Fruit fly (Drosophila melanogaster) whole organism, embryonic: ENCODE data around the gene CG45011.

Experiments used
- Aef1 ChIP-seq: fragments of 200-800 bp; sonication (Bioruptor generic); IDR thresholded peaks from 3 replicates; pipeline ENCODE4 v1.3.6; 2022; ENCODE audit warnings: missing biosample characterization, missing genetic modification characterization
- Blimp-1 ChIP-seq: fragments of 200-800 bp; sonication (Bioruptor generic); optimal IDR thresholded peaks from 3 replicates; lab custom pipeline; 2018; ENCODE audit warnings: missing biosample characterization, missing genetic modification characterization, mild to moderate bottlenecking, moderate library complexity, missing genetic modification reagents
- CG10959 ChIP-seq: fragments of 200-800 bp; sonication (Bioruptor generic); IDR thresholded peaks from 2 replicates; pipeline ENCODE4 v1.3.6; 2022; ENCODE audit warnings: missing biosample characterization, missing genetic modification characterization
- CG10979 ChIP-seq: fragments of 200-800 bp; sonication (Bioruptor generic); optimal IDR thresholded peaks from 2 replicates; lab custom pipeline; 2018; ENCODE audit warnings: missing biosample characterization, mild to moderate bottlenecking, missing genetic modification characterization, moderate library complexity
- CG11456 ChIP-seq: fragments of 200-800 bp; sonication (Bioruptor generic); IDR thresholded peaks from 3 replicates; pipeline ENCODE4 v1.3.6; 2022; ENCODE audit warnings: missing biosample characterization, missing genetic modification characterization
- CG11560 ChIP-seq: fragments of 200-800 bp; sonication (Bioruptor generic); IDR thresholded peaks from 3 replicates; pipeline ENCODE4 v1.3.6; 2022; ENCODE audit warnings: missing biosample characterization, missing genetic modification characterization
- CG12744 ChIP-seq: fragments of 200-800 bp; sonication (Bioruptor generic); optimal IDR thresholded peaks from 2 replicates; lab custom pipeline; 2016; ENCODE audit warnings: missing biosample characterization, missing genetic modification characterization
- CG12769 ChIP-seq: fragments of 200-800 bp; sonication (Bioruptor generic); optimal IDR thresholded peaks from 2 replicates; lab custom pipeline; 2019; ENCODE audit warnings: missing biosample characterization, mild to moderate bottlenecking, missing genetic modification characterization, moderate library complexity
- CG13624 ChIP-seq: fragments of 200-800 bp; sonication (Bioruptor generic); optimal IDR thresholded peaks from 2 replicates; lab custom pipeline; 2016; ENCODE audit warnings: missing biosample characterization, missing genetic modification characterization
- CG15073 ChIP-seq: fragments of 200-800 bp; sonication (Bioruptor generic); optimal IDR thresholded peaks from 2 replicates; lab custom pipeline; 2016; ENCODE audit warnings: missing biosample characterization, missing genetic modification characterization
- CG17359 ChIP-seq: fragments of 200-800 bp; sonication (Bioruptor generic); optimal IDR thresholded peaks from 3 replicates; lab custom pipeline; 2018; ENCODE audit warnings: missing biosample characterization, mild to moderate bottlenecking, missing genetic modification characterization, moderate library complexity
- CG2199 ChIP-seq: fragments of 200-800 bp; sonication (Bioruptor generic); IDR thresholded peaks from 3 replicates; pipeline ENCODE4 v1.3.6; 2022; ENCODE audit warnings: missing biosample characterization, missing genetic modification characterization
- CG2678 ChIP-seq: fragments of 200-800 bp; sonication (Bioruptor generic); optimal IDR thresholded peaks from 3 replicates; lab custom pipeline; 2019; ENCODE audit warnings: missing biosample characterization, mild to moderate bottlenecking, missing genetic modification characterization, moderate library complexity
- CG2875 ChIP-seq: fragments of 200-800 bp; sonication (Bioruptor generic); optimal IDR thresholded peaks from 2 replicates; lab custom pipeline; 2017; ENCODE audit warnings: missing biosample characterization, mild to moderate bottlenecking, missing genetic modification characterization, missing genetic modification reagents
- CG30403 ChIP-seq: fragments of 200-800 bp; sonication (Bioruptor generic); optimal IDR thresholded peaks from 3 replicates; lab custom pipeline; 2016; ENCODE audit warnings: missing biosample characterization, missing genetic modification characterization
- CG34376 ChIP-seq: fragments of 200-800 bp; sonication (Bioruptor generic); optimal IDR thresholded peaks from 2 replicates; lab custom pipeline; 2018; ENCODE audit warnings: missing biosample characterization, mild to moderate bottlenecking, missing genetic modification characterization
- CG4360 ChIP-seq: fragments of 200-800 bp; sonication (Bioruptor generic); IDR thresholded peaks from 2 replicates; pipeline ENCODE4 v1.3.6; 2022; ENCODE audit warnings: missing biosample characterization, missing genetic modification characterization
- CG5180 ChIP-seq: fragments of 200-800 bp; sonication (Bioruptor generic); optimal IDR thresholded peaks from 3 replicates; lab custom pipeline; 2017; ENCODE audit warnings: missing biosample characterization, missing genetic modification characterization, mild to moderate bottlenecking, moderate library complexity, missing genetic modification reagents
- CG5245 ChIP-seq: fragments of 200-800 bp; sonication (Bioruptor generic); optimal IDR thresholded peaks from 3 replicates; lab custom pipeline; 2016; ENCODE audit warnings: missing biosample characterization, missing genetic modification characterization
- CG7372 ChIP-seq: fragments of 200-800 bp; sonication (Bioruptor generic); IDR thresholded peaks from 2 replicates; pipeline ENCODE4 v1.3.6; 2022; ENCODE audit warnings: missing biosample characterization, missing genetic modification characterization
- CG8089 ChIP-seq: fragments of 200-800 bp; sonication (Bioruptor generic); optimal IDR thresholded peaks from 3 replicates; lab custom pipeline; 2016; ENCODE audit warnings: missing biosample characterization, missing genetic modification characterization
- Dref ChIP-seq: fragments of 200-800 bp; sonication (Bioruptor generic); IDR thresholded peaks from 2 replicates; pipeline ENCODE4 v1.3.6; 2022; ENCODE audit warnings: missing biosample characterization, missing genetic modification characterization
- HLH3B ChIP-seq: fragments of 200-800 bp; sonication (Bioruptor generic); IDR thresholded peaks from 2 replicates; pipeline ENCODE4 v1.3.6; 2022; ENCODE audit warnings: missing biosample characterization, missing genetic modification characterization
- HLH4C ChIP-seq: fragments of 200-800 bp; sonication (Bioruptor generic); IDR thresholded peaks from 3 replicates; pipeline ENCODE4 v1.3.6; 2022; ENCODE audit warnings: missing biosample characterization, missing genetic modification characterization; ENCODE audit not compliant: partially characterized antibody
- Hand ChIP-seq: fragments of 200-800 bp; sonication (Bioruptor generic); optimal IDR thresholded peaks from 2 replicates; lab custom pipeline; 2017; ENCODE audit warnings: mild to moderate bottlenecking, missing biosample characterization, missing genetic modification reagents, missing genetic modification characterization
- Hr78 ChIP-seq, 2 experiments: fragments of 200-800 bp in 1 of 2; fragments of >200 bp in 1 of 2; sonication (Bioruptor generic) in 1 of 2; optimal IDR thresholded peaks; 2 replicates each; lab custom pipeline; 2017 to 2019; ENCODE audit warnings: missing biosample characterization in 2 of 2, missing genetic modification characterization in 2 of 2, mild to moderate bottlenecking in 1 of 2, moderate library complexity in 1 of 2
- Lhr ChIP-seq: fragments of 200-800 bp; sonication (Bioruptor generic); optimal IDR thresholded peaks from 3 replicates; lab custom pipeline; 2017; ENCODE audit warnings: mild to moderate bottlenecking, missing biosample characterization, missing genetic modification reagents, missing genetic modification characterization
- Vsx1 ChIP-seq: fragments of 200-800 bp; sonication (Bioruptor generic); optimal IDR thresholded peaks from 2 replicates; lab custom pipeline; 2017; ENCODE audit warnings: missing biosample characterization, mild to moderate bottlenecking, missing genetic modification characterization, missing genetic modification reagents
- Xrp1 ChIP-seq: fragments of 200-800 bp; sonication (Bioruptor generic); IDR thresholded peaks from 2 replicates; pipeline ENCODE4 v1.3.6; 2022; ENCODE audit warnings: missing biosample characterization, missing genetic modification characterization
- ase ChIP-seq: fragments of 200-800 bp; sonication (Bioruptor generic); IDR thresholded peaks from 3 replicates; pipeline ENCODE4 v1.3.6; 2022; ENCODE audit warnings: missing biosample characterization, missing genetic modification characterization
- az2 ChIP-seq: fragments of 200-800 bp; sonication (Bioruptor generic); optimal IDR thresholded peaks from 3 replicates; lab custom pipeline; 2016; ENCODE audit warnings: missing biosample characterization, missing genetic modification characterization
- bbx ChIP-seq: fragments of 200-800 bp; sonication (Bioruptor generic); IDR thresholded peaks from 2 replicates; pipeline ENCODE4 v1.3.6; 2022; ENCODE audit warnings: missing biosample characterization, missing genetic modification characterization; ENCODE audit not compliant: partially characterized antibody
- bigmax ChIP-seq: fragments of 200-800 bp; sonication (Bioruptor generic); optimal IDR thresholded peaks from 2 replicates; lab custom pipeline; 2018; ENCODE audit warnings: missing biosample characterization, mild to moderate bottlenecking, missing genetic modification characterization
- btn ChIP-seq: fragments of 200-800 bp; sonication (Bioruptor generic); optimal IDR thresholded peaks from 2 replicates; lab custom pipeline; 2016; ENCODE audit warnings: missing biosample characterization, missing genetic modification characterization
- crp ChIP-seq, 2 experiments: fragments of 200-800 bp; sonication (Bioruptor generic); optimal IDR thresholded peaks; 2 replicates in 1 of 2; 3 replicates in 1 of 2; lab custom pipeline; 2017; ENCODE audit warnings: missing biosample characterization in 2 of 2, missing genetic modification characterization in 2 of 2, mild to moderate bottlenecking in 1 of 2, moderate library complexity in 1 of 2
- dmrt99B ChIP-seq: fragments of 200-800 bp; sonication (Bioruptor generic); optimal IDR thresholded peaks from 2 replicates; lab custom pipeline; 2018; ENCODE audit warnings: missing biosample characterization, mild to moderate bottlenecking, missing genetic modification characterization, moderate library complexity
- en ChIP-seq: fragments of 200-800 bp; sonication (Bioruptor generic); optimal IDR thresholded peaks from 2 replicates; lab custom pipeline; 2016; ENCODE audit warnings: missing biosample characterization, missing genetic modification characterization
- ewg ChIP-seq: fragments of 200-800 bp; sonication (Bioruptor generic); optimal IDR thresholded peaks from 3 replicates; lab custom pipeline; 2017; ENCODE audit warnings: mild to moderate bottlenecking, missing biosample characterization, missing genetic modification reagents, missing genetic modification characterization
- gsb ChIP-seq: fragments of 200-800 bp; sonication (Bioruptor generic); IDR thresholded peaks from 2 replicates; pipeline ENCODE4 v1.3.6; 2022; ENCODE audit warnings: missing biosample characterization, missing genetic modification characterization
- gt ChIP-seq: fragments of 200-800 bp; sonication (Bioruptor generic); IDR thresholded peaks from 2 replicates; pipeline ENCODE4 v1.3.6; 2022; ENCODE audit warnings: missing biosample characterization, missing genetic modification characterization
- hth ChIP-seq: fragments of >200 bp; optimal IDR thresholded peaks from 2 replicates; lab custom pipeline; 2017; ENCODE audit warnings: inconsistent platforms
- ind ChIP-seq: fragments of 200-800 bp; sonication (Bioruptor generic); optimal IDR thresholded peaks from 3 replicates; lab custom pipeline; 2016; ENCODE audit warnings: missing biosample characterization, missing genetic modification characterization
- klu ChIP-seq: fragments of 200-800 bp; sonication (Bioruptor generic); IDR thresholded peaks from 2 replicates; pipeline ENCODE4 v1.3.6; 2022; ENCODE audit warnings: missing biosample characterization, missing genetic modification characterization
- lov ChIP-seq, 2 experiments: fragments of 200-800 bp in 1 of 2; fragments of >200 bp in 1 of 2; sonication (Bioruptor generic) in 1 of 2; IDR thresholded peaks in 1 of 2; optimal IDR thresholded peaks in 1 of 2; 2 replicates in 1 of 2; 3 replicates in 1 of 2; pipeline versions ENCODE4 v1.3.6 to Lab custom; 2017 to 2022; ENCODE audit warnings: missing biosample characterization in 1 of 2, missing genetic modification characterization in 1 of 2
- oc ChIP-seq: fragments of 200-800 bp; sonication (Bioruptor generic); optimal IDR thresholded peaks from 2 replicates; lab custom pipeline; 2018; ENCODE audit warnings: missing biosample characterization, mild to moderate bottlenecking, missing genetic modification characterization, moderate library complexity
- pan ChIP-seq, 4 experiments: fragments of >200 bp in 3 of 4; fragments of 200-800 bp in 1 of 4; sonication (Bioruptor generic) in 1 of 4; optimal IDR thresholded peaks in 3 of 4; IDR thresholded peaks in 1 of 4; 2 replicates each; pipeline versions ENCODE4 v1.3.6 to Lab custom; 2017 to 2022; ENCODE audit warnings: missing biosample characterization in 2 of 4, missing genetic modification characterization in 2 of 4, mixed read lengths in 1 of 4
- row ChIP-seq: fragments of 200-800 bp; sonication (Bioruptor generic); IDR thresholded peaks from 3 replicates; pipeline ENCODE4 v1.3.6; 2022; ENCODE audit warnings: missing biosample characterization, missing genetic modification characterization
- vfl ChIP-seq: fragments of 200-800 bp; sonication (Bioruptor generic); optimal IDR thresholded peaks from 2 replicates; lab custom pipeline; 2016; ENCODE audit warnings: missing biosample characterization, missing genetic modification characterization
- zf30C ChIP-seq: fragments of 200-800 bp; sonication (Bioruptor generic); optimal IDR thresholded peaks from 3 replicates; lab custom pipeline; 2018; ENCODE audit warnings: missing biosample characterization, mild to moderate bottlenecking, missing genetic modification characterization
- zfh1 ChIP-seq: fragments of 200-800 bp; sonication (Bioruptor generic); IDR thresholded peaks from 3 replicates; pipeline ENCODE4 v1.3.6; 2022; ENCODE audit warnings: missing biosample characterization, missing genetic modification characterization

Gene CG45011

DNA sequence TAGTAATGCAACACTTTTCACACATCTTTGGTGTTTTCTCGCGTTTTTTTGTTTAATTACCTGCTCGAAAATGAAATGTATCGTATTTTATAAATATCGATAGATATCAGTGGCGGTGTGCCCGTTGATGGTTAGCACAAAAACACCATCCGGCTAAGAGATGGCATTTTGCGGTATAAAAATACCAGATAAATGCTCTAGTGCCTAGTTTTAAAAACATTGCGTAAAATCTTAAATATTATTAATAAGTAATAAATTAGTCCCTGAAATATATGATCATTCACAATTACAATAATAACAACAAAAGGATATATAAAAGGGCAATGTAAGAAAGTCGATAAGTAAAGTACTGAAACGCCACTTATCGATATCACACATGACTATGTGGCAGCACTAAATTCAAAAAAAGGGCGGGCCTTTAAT lies 20.2 kb upstream of the CG45011 start, which contains the start of gene CycY (continued):
- TF ChIP-seq Vsx1 (GFP tag; lab: Kevin White, UChicago) (peak; percentile 5), CG10979 (tag; lab: Kevin White, UChicago) (no peak), Dref (peak; percentile 64), gt (GFP tag; lab: Robert Waterston, UW) (no peak), az2 (GFP tag; lab: Kevin White, UChicago) (no peak), vfl (GFP tag; lab: Kevin White, UChicago) (no peak), CG13624 (GFP tag; lab: Kevin White, UChicago) (no peak), CG2875 (no peak), CG12744 (GFP tag; lab: Kevin White, UChicago) (no peak), CG17359 (tag; lab: Kevin White, UChicago) (peak; percentile 2), pan (optimal IDR thresholded peaks at IDR 0.05; lab: Kevin White, UChicago) (no peak), pan (GFP tag; optimal IDR thresholded peaks at IDR 0.05 in 1 of 2, IDR thresholded peaks at IDR 0.05 in 1 of 2) (no peak), CG2678 (no peak), hth (lab: Kevin White, UChicago) (no peak), ewg (no peak), Aef1 (GFP tag; lab: Robert Waterston, UW) (no peak), ind (no peak), CG30403 (GFP tag; lab: Kevin White, UChicago) (peak; percentile 34), CG15073 (no peak), crp (GFP tag; optimal IDR thresholded peaks at IDR 0.05; lab: Kevin White, UChicago) (no peak), CG11456 (no peak), Hr78 (GFP tag; optimal IDR thresholded peaks at IDR 0.05; lab: Kevin White, UChicago) (no peak), CG8089 (GFP tag; lab: Kevin White, UChicago) (no peak), zf30C (GFP tag; lab: Kevin White, UChicago) (no peak), en (GFP tag; lab: Kevin White, UChicago) (no peak), HLH4C (0 out of 3 replicates have a peak, but pooled peaks have one; percentile 47), Lhr (GFP tag; lab: Kevin White, UChicago) (peak; percentile 78), lov (optimal IDR thresholded peaks at IDR 0.05; lab: Kevin White, UChicago) (no peak), lov (GFP tag; IDR thresholded peaks at IDR 0.05; lab: Robert Waterston, UW) (no peak), CG5180 (GFP tag; lab: Kevin White, UChicago) (no peak), CG11560 (tag; lab: Robert Waterston, UW) (no peak), CG12769 (tag; lab: Kevin White, UChicago) (no peak), btn (GFP tag; lab: Kevin White, UChicago) (no peak), CG7372 (GFP tag; lab: Robert Waterston, UW) (no peak), CG5245 (peak; percentile 6), CG34376 (no peak), bbx (peak; percentile 51; the same call in 1 of the 2 replicates), Blimp-1 (GFP tag; lab: Kevin White, UChicago) (peak; percentile 19), ase (GFP tag; lab: Robert Waterston, UW) (no peak), CG10959 (GFP tag; lab: Robert Waterston, UW) (no peak), zfh1 (no peak; the same call in 2 of the 3 replicates), CG4360 (GFP tag; lab: Robert Waterston, UW) (no peak), bigmax (GFP tag; lab: Kevin White, UChicago) (no peak), gsb (GFP tag; lab: Robert Waterston, UW) (no peak), oc (tag; lab: Kevin White, UChicago) (no peak), HLH3B (GFP tag; lab: Robert Waterston, UW) (no peak), dmrt99B (no peak), klu (GFP tag; lab: Robert Waterston, UW) (no peak), Xrp1 (GFP tag; lab: Robert Waterston, UW) (0 out of 2 replicates have a peak, but pooled peaks have one; percentile 5), row (GFP tag; lab: Robert Waterston, UW) (peak; percentile 24; the same call in 1 of the 3 replicates), CG2199 (GFP tag; lab: Robert Waterston, UW) (no peak), Hand (GFP tag; lab: Kevin White, UChicago) (no peak)
